Fruit fly (Drosophila melanogaster): ENCODE data around the gene CG4678.
A peak's percentile ranks its signal among the peaks of the same experiment; 100 is the strongest.

The CG4678 gene

dm6 chrX:16723203-16724173, 27.6 kb downstream of the CG4678 start (continued):
- peak; percentile 59 for TF ChIP-seq spab (GFP tag; optimal IDR thresholded peaks at IDR 0.05)
- TF ChIP-seq CG32006 (GFP tag; optimal IDR thresholded peaks at IDR 0.05) = peak; percentile 82
- TF ChIP-seq OdsH (GFP tag; optimal IDR thresholded peaks at IDR 0.05) = peak; percentile 70
- peak; percentile 36 to 56 for TF ChIP-seq salr (GFP tag; optimal IDR thresholded peaks at IDR 0.05)
- TF ChIP-seq vri (GFP tag; optimal IDR thresholded peaks at IDR 0.05) = peak; percentile 84
- no peak for TF ChIP-seq CG7368 (GFP tag; optimal IDR thresholded peaks at IDR 0.05)
- TF ChIP-seq CG4318 (GFP tag; optimal IDR thresholded peaks at IDR 0.05) = peak; percentile 68
- no peak for TF ChIP-seq CG11902 (GFP tag; optimal IDR thresholded peaks at IDR 0.05)
- peak; percentile 56 for TF ChIP-seq CG10631 (GFP tag; optimal IDR thresholded peaks at IDR 0.05)
- peak; percentile 74 for TF ChIP-seq Hr4 (GFP tag; optimal IDR thresholded peaks at IDR 0.05)
- TF ChIP-seq topi (GFP tag; optimal IDR thresholded peaks at IDR 0.05) = peak; percentile 73
- TF ChIP-seq CG6854 (GFP tag; optimal IDR thresholded peaks at IDR 0.05) = peak; percentile 4
- TF ChIP-seq CG11762 (GFP tag; optimal IDR thresholded peaks at IDR 0.05; ENCODE audit: insufficient read depth) = no peak
- peak; percentile 68 for TF ChIP-seq Ets21C (GFP tag; optimal IDR thresholded peaks at IDR 0.05)
- peak; percentile 45 for TF ChIP-seq CG3919 (GFP tag; optimal IDR thresholded peaks at IDR 0.05)
- no peak for TF ChIP-seq Hr38 (GFP tag; optimal IDR thresholded peaks at IDR 0.05)
- peak; percentile 55 for TF ChIP-seq dac (GFP tag; optimal IDR thresholded peaks at IDR 0.05)
- peak; percentile 66 for TF ChIP-seq CG6276 (GFP tag; optimal IDR thresholded peaks at IDR 0.05)
- TF ChIP-seq fd59A (GFP tag; optimal IDR thresholded peaks at IDR 0.05) = peak; percentile 20
- no peak for TF ChIP-seq Eip93F (GFP tag; optimal IDR thresholded peaks at IDR 0.05)
- TF ChIP-seq Lpt (GFP tag; optimal IDR thresholded peaks at IDR 0.05) = peak; percentile 5
- peak; percentile 69 for TF ChIP-seq CG1621 (tag; optimal IDR thresholded peaks at IDR 0.05)
- peak; percentile 16 for TF ChIP-seq Blimp-1 (GFP tag; optimal IDR thresholded peaks at IDR 0.05)
- TF ChIP-seq Eip78C (GFP tag) = peak; percentile 84
- peak; percentile 67 for TF ChIP-seq achi (GFP tag; optimal IDR thresholded peaks at IDR 0.05)
- peak; percentile 75 for TF ChIP-seq Smox (GFP tag; optimal IDR thresholded peaks at IDR 0.05)
- peak; percentile 47 for TF ChIP-seq CG34406 (GFP tag; optimal IDR thresholded peaks at IDR 0.05)

DNA sequence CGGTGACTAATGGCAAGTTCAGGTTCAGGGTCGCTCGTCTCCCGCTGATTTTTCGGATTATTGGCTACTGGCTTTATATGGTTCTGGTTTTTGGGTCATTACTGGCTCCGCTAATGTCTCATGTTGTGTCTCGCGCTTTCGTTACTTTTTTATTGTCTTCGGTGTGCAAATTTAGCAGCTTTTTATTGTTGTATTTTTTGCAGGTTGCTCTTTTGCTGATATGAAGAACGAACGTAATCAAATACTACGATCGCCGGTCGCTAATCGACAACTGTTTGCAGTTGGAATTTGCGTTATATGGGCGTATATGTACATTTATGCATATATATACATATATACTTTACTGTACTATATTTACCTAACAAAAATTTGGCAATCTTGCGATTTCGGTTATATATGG, 28.6 kb downstream of the CG4678 start:
- TF ChIP-seq Sox14 (GFP tag; optimal IDR thresholded peaks at IDR 0.05) (no peak), fkh (GFP tag; optimal IDR thresholded peaks at IDR 0.05) (peak; percentile 13), CG10631 (GFP tag; optimal IDR thresholded peaks at IDR 0.05) (no peak), Lpt (GFP tag; optimal IDR thresholded peaks at IDR 0.05) (no peak)

DNA sequence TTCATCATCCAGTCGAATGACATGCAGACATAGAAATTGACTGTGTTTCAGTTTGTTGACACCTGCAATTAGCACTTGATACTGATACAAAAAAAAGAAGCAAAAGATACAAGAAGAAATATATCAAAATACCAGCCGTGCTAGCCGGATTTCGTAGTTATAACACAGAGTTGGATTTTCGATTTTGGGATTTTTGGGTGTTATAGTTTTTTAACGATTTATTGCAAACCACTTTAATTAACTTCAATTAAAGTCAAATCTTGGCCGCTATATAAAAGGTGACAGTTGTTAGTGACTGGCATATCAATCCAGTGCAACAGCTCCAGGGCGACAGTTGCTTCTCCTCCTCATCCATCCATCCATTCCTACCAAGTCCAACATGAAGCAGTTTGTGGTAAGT, 34.9 kb downstream of the CG4678 start, which contains the start of gene TwdlX:
TwdlX (plus strand) TSS at position 301 of the 400 bp plus-strand sequence.
- TF ChIP-seq pdm3 (GFP tag; optimal IDR thresholded peaks at IDR 0.05) = no peak
- TF ChIP-seq Hr4 (GFP tag; optimal IDR thresholded peaks at IDR 0.05) = no peak
- TF ChIP-seq CG1621 (tag; optimal IDR thresholded peaks at IDR 0.05) = no peak
- TF ChIP-seq vri (GFP tag; optimal IDR thresholded peaks at IDR 0.05) = no peak
- TF ChIP-seq lz (GFP tag; optimal IDR thresholded peaks at IDR 0.05) = no peak
- TF ChIP-seq eg (GFP tag; IDR thresholded peaks at IDR 0.05) = no peak

DNA sequence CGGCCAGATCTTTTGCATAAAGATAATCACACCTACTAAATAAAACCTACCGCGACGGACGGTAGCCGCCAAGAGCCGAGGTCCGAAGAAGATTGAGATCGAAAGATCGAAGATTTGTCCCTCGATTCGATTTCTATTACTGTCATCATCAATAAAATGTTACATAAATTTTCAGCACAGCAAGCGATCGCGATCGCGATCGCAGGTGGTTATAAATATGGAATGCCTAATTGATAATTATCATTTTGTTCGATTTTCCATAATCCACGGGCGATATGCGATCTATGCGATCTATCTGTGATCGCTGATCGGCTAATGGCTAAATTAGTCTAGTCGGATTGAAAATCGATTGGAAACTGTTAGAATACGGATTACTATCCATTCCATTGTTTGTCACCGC, 37.3 kb downstream of the CG4678 start:
- TF ChIP-seq CG3032 (tag; optimal IDR thresholded peaks at IDR 0.05) (no peak), net (GFP tag; optimal IDR thresholded peaks at IDR 0.05) (no peak), Ets21C (GFP tag; optimal IDR thresholded peaks at IDR 0.05) (no peak), CG8319 (GFP tag; optimal IDR thresholded peaks at IDR 0.05) (no peak), Hr39 (GFP tag; optimal IDR thresholded peaks at IDR 0.05) (no peak), dsx (GFP tag; optimal IDR thresholded peaks at IDR 0.05; ENCODE audit: poor library complexity, severe bottlenecking) (no peak), CG11902 (GFP tag; optimal IDR thresholded peaks at IDR 0.05) (no peak)
